Worm (Caenorhabditis elegans): ENCODE measurements around the gene F43C1.5.

Gene F43C1.5

DNA sequence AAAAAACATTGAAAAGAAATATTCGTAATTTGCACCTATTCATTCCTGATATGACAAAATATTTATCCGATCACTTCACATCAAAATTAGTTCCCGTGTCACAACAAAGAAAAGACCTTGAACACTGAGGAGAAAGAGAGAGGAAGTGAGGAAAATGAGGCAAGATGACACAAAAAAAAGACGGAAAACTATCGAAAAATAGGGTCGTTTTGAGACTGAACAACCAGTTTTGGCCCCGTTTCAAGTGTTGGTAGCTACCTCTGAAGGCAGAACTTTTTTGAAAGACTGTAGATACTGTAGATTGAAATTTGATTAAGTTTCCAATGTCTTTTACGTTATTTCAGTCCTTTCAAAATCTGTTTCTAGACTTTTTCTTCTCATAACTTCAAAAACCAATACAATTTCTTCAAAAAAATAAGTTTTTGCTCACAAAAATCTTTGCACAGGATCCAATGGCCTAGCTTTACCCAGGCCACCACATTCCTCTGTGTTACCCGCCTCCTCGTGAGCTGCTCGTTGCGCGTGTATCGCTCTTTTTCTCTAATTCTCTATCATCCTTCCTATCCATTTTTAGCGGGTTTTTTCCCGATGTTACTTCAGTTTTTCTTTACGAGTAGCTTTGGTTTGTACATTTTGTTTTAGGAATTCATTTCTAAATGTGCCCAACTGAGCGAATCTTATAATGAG, 32.5 kb upstream of the F43C1.5 start:
- TF ChIP-seq lsy-2 (tag; optimal IDR thresholded peaks at IDR 0.05): peak; percentile 50
- TF ChIP-seq mls-2 (tag; optimal IDR thresholded peaks at IDR 0.05): peak; percentile 4
- TF ChIP-seq unc-39 (tag; optimal IDR thresholded peaks at IDR 0.05): no peak
- peak; percentile 37 for TF ChIP-seq mep-1 (tag; optimal IDR thresholded peaks at IDR 0.05)
- TF ChIP-seq pha-4 (tag; optimal IDR thresholded peaks at IDR 0.05): no peak
- peak; percentile 5 for TF ChIP-seq nhr-237 (tag; optimal IDR thresholded peaks at IDR 0.05)
- TF ChIP-seq ceh-39 (tag; optimal IDR thresholded peaks at IDR 0.05): peak; percentile 22
- peak; percentile 15 for TF ChIP-seq ces-1 (GFP tag; optimal IDR thresholded peaks at IDR 0.05)
- TF ChIP-seq ceh-83 (GFP tag; optimal IDR thresholded peaks at IDR 0.05): no peak
- peak; percentile 88 for TF ChIP-seq unc-120 (tag; optimal IDR thresholded peaks at IDR 0.05; ENCODE audit: poor library complexity, severe bottlenecking)

- no peak for TF ChIP-seq ztf-11 (tag; optimal IDR thresholded peaks at IDR 0.05)
- TF ChIP-seq zip-8 (tag; optimal IDR thresholded peaks at IDR 0.05): no peak
- no peak for TF ChIP-seq nhr-28 (tag; optimal IDR thresholded peaks at IDR 0.05)
- TF ChIP-seq elt-3 (tag; optimal IDR thresholded peaks at IDR 0.05): no peak
- TF ChIP-seq elt-1 (tag; optimal IDR thresholded peaks at IDR 0.05; ENCODE audit: borderline replicate concordance, insufficient read depth): no peak
- no peak for TF ChIP-seq mep-1 (tag; optimal IDR thresholded peaks at IDR 0.05)
- no peak for TF ChIP-seq unc-39 (tag; optimal IDR thresholded peaks at IDR 0.05)
- TF ChIP-seq unc-120 (tag; optimal IDR thresholded peaks at IDR 0.05; ENCODE audit: poor library complexity, severe bottlenecking): no peak
- TF ChIP-seq lsy-2 (tag; optimal IDR thresholded peaks at IDR 0.05): no peak
- no peak for TF ChIP-seq ham-2 (GFP tag; optimal IDR thresholded peaks at IDR 0.05)
- no peak for TF ChIP-seq cnd-1 (tag; optimal IDR thresholded peaks at IDR 0.05)
- TF ChIP-seq nhr-12 (tag; optimal IDR thresholded peaks at IDR 0.05): no peak
- TF ChIP-seq unc-62 (GFP tag; optimal IDR thresholded peaks at IDR 0.05): no peak
- TF ChIP-seq sptf-1 (tag; optimal IDR thresholded peaks at IDR 0.05): no peak
- TF ChIP-seq sem-2 (GFP tag; optimal IDR thresholded peaks at IDR 0.05): no peak
- no peak for TF ChIP-seq ceh-83 (GFP tag; optimal IDR thresholded peaks at IDR 0.05)
- no peak for TF ChIP-seq lin-13 (tag; optimal IDR thresholded peaks at IDR 0.05)
- no peak for TF ChIP-seq lin-32 (GFP tag; optimal IDR thresholded peaks at IDR 0.05)
- no peak for TF ChIP-seq pha-4 (tag; optimal IDR thresholded peaks at IDR 0.05)
- TF ChIP-seq ceh-43 (GFP tag; optimal IDR thresholded peaks at IDR 0.05): no peak
Measured at ce11 chrIII:4196988-4197384, 32.0 kb upstream of the F43C1.5 start, which contains the start of gene asd-1. Gene asd-1 (plus strand): TSS chrIII:4197285.

ce11 chrIII:4204072-4204471, 24.9 kb upstream of the F43C1.5 start, which contains the start of the genes pelo-1 and R74.7:
Gene pelo-1 (minus strand): TSS chrIII:4204222.
Gene R74.7 (plus strand): TSS chrIII:4204429.
- TF ChIP-seq ztf-11 (tag; optimal IDR thresholded peaks at IDR 0.05): no peak
- peak; percentile 14 for TF ChIP-seq ces-1 (GFP tag; optimal IDR thresholded peaks at IDR 0.05)

ce11 chrIII:4204964-4205363, 24.0 kb upstream of the F43C1.5 start:
- TF ChIP-seq drap-1 (GFP tag; optimal IDR thresholded peaks at IDR 0.05) (no peak), hlh-1 (tag; optimal IDR thresholded peaks at IDR 0.05) (no peak), mab-5 (tag; optimal IDR thresholded peaks at IDR 0.05) (no peak), elt-3 (tag; optimal IDR thresholded peaks at IDR 0.05) (no peak), flh-1 (GFP tag; optimal IDR thresholded peaks at IDR 0.05) (no peak), nhr-237 (tag; optimal IDR thresholded peaks at IDR 0.05) (no peak), lin-13 (tag; optimal IDR thresholded peaks at IDR 0.05) (no peak), elt-1 (tag; optimal IDR thresholded peaks at IDR 0.05; ENCODE audit: borderline replicate concordance, insufficient read depth) (no peak), bed-3 (GFP tag; optimal IDR thresholded peaks at IDR 0.05) (no peak), ceh-39 (tag; optimal IDR thresholded peaks at IDR 0.05) (no peak), unc-62 (GFP tag; optimal IDR thresholded peaks at IDR 0.05) (no peak)

- TF ChIP-seq nhr-12 (tag; optimal IDR thresholded peaks at IDR 0.05) (no peak), unc-62 (GFP tag; optimal IDR thresholded peaks at IDR 0.05) (peak; percentile 13), sptf-1 (tag; optimal IDR thresholded peaks at IDR 0.05) (no peak), mep-1 (tag; optimal IDR thresholded peaks at IDR 0.05) (no peak), ztf-11 (tag; optimal IDR thresholded peaks at IDR 0.05) (no peak), drap-1 (GFP tag; optimal IDR thresholded peaks at IDR 0.05) (no peak)
Measured at ce11 chrIII:4205751-4206327, 23.1 kb upstream of the F43C1.5 start, which contains the start of gene R74.8. Gene R74.8 (plus strand): TSS chrIII:4206277.

All from whole organism, mixed stage, embryonic.